Fruit fly (Drosophila melanogaster) whole organism, adult: ENCODE data around the gene CG4872.

Experiments
- CG11617 ChIP-seq: fragments of 200-800 bp; sonication (Bioruptor generic); optimal IDR thresholded peaks from 2 replicates; lab custom pipeline; 2017; ENCODE audit warnings: mild to moderate bottlenecking, missing biosample characterization, missing genetic modification reagents, missing genetic modification characterization
- CG12768 ChIP-seq: fragments of 200-800 bp; sonication (Bioruptor generic); optimal IDR thresholded peaks from 2 replicates; lab custom pipeline; 2017; ENCODE audit warnings: missing biosample characterization, missing genetic modification characterization, mild to moderate bottlenecking, moderate library complexity, missing genetic modification reagents
- CG33017 ChIP-seq: fragments of 200-800 bp; sonication (Bioruptor generic); optimal IDR thresholded peaks from 2 replicates; lab custom pipeline; 2018; ENCODE audit warnings: missing biosample characterization, mild to moderate bottlenecking, missing genetic modification characterization, moderate library complexity
- CG5204 ChIP-seq: fragments of 200-800 bp; sonication (Bioruptor generic); optimal IDR thresholded peaks from 2 replicates; lab custom pipeline; 2016; ENCODE audit warnings: missing biosample characterization, missing genetic modification characterization
- CG7045 ChIP-seq: fragments of 200-800 bp; sonication (Bioruptor generic); optimal IDR thresholded peaks from 2 replicates; lab custom pipeline; 2017; ENCODE audit warnings: missing biosample characterization, mild to moderate bottlenecking, missing genetic modification characterization
- CG7101 ChIP-seq: fragments of 200-800 bp; sonication (Bioruptor generic); optimal IDR thresholded peaks from 2 replicates; lab custom pipeline; 2018; ENCODE audit warnings: missing biosample characterization, mild to moderate bottlenecking, missing genetic modification characterization, moderate library complexity
- Clk ChIP-seq: fragments of 200-800 bp; sonication (Bioruptor generic); optimal IDR thresholded peaks from 2 replicates; lab custom pipeline; 2017; ENCODE audit warnings: missing biosample characterization, missing genetic modification characterization
- Crg-1 ChIP-seq: fragments of 200-800 bp; sonication (Bioruptor generic); optimal IDR thresholded peaks from 2 replicates; lab custom pipeline; 2016; ENCODE audit warnings: missing biosample characterization, missing genetic modification characterization
- Hr96 ChIP-seq: fragments of 200-800 bp; sonication (Bioruptor generic); optimal IDR thresholded peaks from 2 replicates; lab custom pipeline; 2016; ENCODE audit warnings: missing biosample characterization, missing genetic modification characterization
- bab1 ChIP-seq: fragments of 200-800 bp; sonication (Bioruptor generic); optimal IDR thresholded peaks from 3 replicates; lab custom pipeline; 2019; ENCODE audit warnings: missing biosample characterization, mild to moderate bottlenecking, missing genetic modification characterization, moderate library complexity
- cic ChIP-seq: fragments of 200-800 bp; sonication (Bioruptor generic); optimal IDR thresholded peaks from 2 replicates; lab custom pipeline; 2017; ENCODE audit warnings: missing biosample characterization, mild to moderate bottlenecking, missing genetic modification characterization, moderate library complexity
- kay ChIP-seq: fragments of 200-800 bp; sonication (Bioruptor generic); peaks from one replicate; lab custom pipeline; 2016; ENCODE audit warnings: missing biosample characterization, missing genetic modification characterization, borderline replicate concordance
- tj ChIP-seq: fragments of 200-800 bp; sonication (Bioruptor generic); optimal IDR thresholded peaks from 3 replicates; lab custom pipeline; 2017; ENCODE audit warnings: missing biosample characterization, mild to moderate bottlenecking, missing genetic modification characterization, moderate library complexity
- toe ChIP-seq: fragments of 200-800 bp; sonication (Bioruptor generic); optimal IDR thresholded peaks from 2 replicates; lab custom pipeline; 2016; ENCODE audit warnings: missing biosample characterization, missing genetic modification characterization

- TF ChIP-seq bab1 (GFP tag; lab: Kevin White, UChicago), result no peak
- TF ChIP-seq CG33017 (tag; lab: Kevin White, UChicago), result no peak
- TF ChIP-seq CG11617 (GFP tag; lab: Kevin White, UChicago), result no peak
- TF ChIP-seq Crg-1 (GFP tag; lab: Kevin White, UChicago), result no peak
- TF ChIP-seq cic (GFP tag; lab: Kevin White, UChicago), result no peak
- TF ChIP-seq CG12768 (GFP tag; lab: Kevin White, UChicago), result no peak
- no peak for TF ChIP-seq CG7045 (GFP tag; lab: Kevin White, UChicago)
- TF ChIP-seq toe, result no peak
- TF ChIP-seq Clk (GFP tag; lab: Kevin White, UChicago), result no peak
- no peak for TF ChIP-seq Hr96 (GFP tag; lab: Kevin White, UChicago)
- TF ChIP-seq kay, result no peak
- TF ChIP-seq CG7101 (tag; lab: Kevin White, UChicago), result no peak
- TF ChIP-seq CG5204 (GFP tag; lab: Kevin White, UChicago), result no peak
- no peak for TF ChIP-seq tj (GFP tag; lab: Kevin White, UChicago)
These were observed 25.9 kb downstream of the CG4872 start for dm6 chrX:16907009-16907408.
